Fruit fly (Drosophila melanogaster) whole organism, prepupa: ENCODE data around the gene Iyd.

Experiments used
- Blimp-1 ChIP-seq: fragments of 200-800 bp; sonication (Bioruptor generic); optimal IDR thresholded peaks from 3 replicates; lab custom pipeline; 2017; ENCODE audit warnings: missing biosample characterization, missing genetic modification characterization, mild to moderate bottlenecking, moderate library complexity, missing genetic modification reagents
- CG10631 ChIP-seq: fragments of 200-800 bp; sonication (Bioruptor generic); optimal IDR thresholded peaks from 2 replicates; lab custom pipeline; 2016; ENCODE audit warnings: missing biosample characterization, missing genetic modification characterization
- CG10669 ChIP-seq: fragments of 200-800 bp; sonication (Bioruptor generic); optimal IDR thresholded peaks from 3 replicates; lab custom pipeline; 2018; ENCODE audit warnings: missing biosample characterization, mild to moderate bottlenecking, missing genetic modification characterization, moderate library complexity
- CG11762 ChIP-seq: fragments of 200-800 bp; sonication (Bioruptor generic); optimal IDR thresholded peaks from 3 replicates; lab custom pipeline; 2016; ENCODE audit warnings: missing biosample characterization, missing genetic modification characterization; ENCODE audit not compliant: insufficient read depth
- CG11902 ChIP-seq: fragments of 200-800 bp; sonication (Bioruptor generic); optimal IDR thresholded peaks from 3 replicates; lab custom pipeline; 2016; ENCODE audit warnings: missing biosample characterization, missing genetic modification characterization
- CG15336 ChIP-seq: fragments of 200-800 bp; sonication (Bioruptor generic); IDR thresholded peaks from 2 replicates; pipeline ENCODE4 v1.3.6; 2022; ENCODE audit warnings: missing biosample characterization, missing genetic modification characterization
- CG16779 ChIP-seq: fragments of 200-800 bp; sonication (Bioruptor generic); optimal IDR thresholded peaks from 3 replicates; lab custom pipeline; 2017; ENCODE audit warnings: missing biosample characterization, mild to moderate bottlenecking, missing genetic modification characterization
- CG3032 ChIP-seq: fragments of 200-800 bp; optimal IDR thresholded peaks from 2 replicates; lab custom pipeline; 2019; ENCODE audit warnings: missing biosample characterization, mild to moderate bottlenecking, missing genetic modification characterization, moderate library complexity
- CG31627 ChIP-seq: fragments of 200-800 bp; sonication (Bioruptor generic); optimal IDR thresholded peaks from 3 replicates; lab custom pipeline; 2016; ENCODE audit warnings: missing biosample characterization, missing genetic modification characterization
- CG32006 ChIP-seq: fragments of 200-800 bp; sonication (Bioruptor generic); optimal IDR thresholded peaks from 3 replicates; lab custom pipeline; 2017; ENCODE audit warnings: missing biosample characterization, mild to moderate bottlenecking, missing genetic modification characterization
- CG34406 ChIP-seq: fragments of 200-800 bp; sonication (Bioruptor generic); optimal IDR thresholded peaks from 3 replicates; lab custom pipeline; 2016; ENCODE audit warnings: missing biosample characterization, missing genetic modification characterization
- CG3919 ChIP-seq: fragments of 200-800 bp; sonication (Bioruptor generic); optimal IDR thresholded peaks from 3 replicates; lab custom pipeline; 2016; ENCODE audit warnings: missing biosample characterization, missing genetic modification characterization
- CG4318 ChIP-seq: fragments of 200-800 bp; sonication (Bioruptor generic); optimal IDR thresholded peaks from 3 replicates; lab custom pipeline; 2017; ENCODE audit warnings: missing biosample characterization, mild to moderate bottlenecking, missing genetic modification characterization
- CG6163 ChIP-seq: fragments of 200-800 bp; sonication (Bioruptor generic); IDR thresholded peaks from 3 replicates; pipeline ENCODE4 v1.3.6; 2022; ENCODE audit warnings: missing biosample characterization, missing genetic modification characterization
- CG6276 ChIP-seq: fragments of 200-800 bp; sonication (Bioruptor generic); optimal IDR thresholded peaks from 2 replicates; lab custom pipeline; 2017; ENCODE audit warnings: missing biosample characterization, mild to moderate bottlenecking, missing genetic modification characterization
- CG6792 ChIP-seq: fragments of 200-800 bp; sonication (Bioruptor generic); optimal IDR thresholded peaks from 3 replicates; lab custom pipeline; 2016; ENCODE audit warnings: missing biosample characterization, missing genetic modification characterization
- CG6854 ChIP-seq: fragments of 200-800 bp; sonication (Bioruptor generic); optimal IDR thresholded peaks from 2 replicates; lab custom pipeline; 2017; ENCODE audit warnings: missing biosample characterization, mild to moderate bottlenecking, missing genetic modification characterization
- CG8119 ChIP-seq: fragments of 200-800 bp; sonication (Bioruptor generic); IDR thresholded peaks from 3 replicates; pipeline ENCODE4 v1.3.6; 2022; ENCODE audit warnings: missing biosample characterization, missing genetic modification characterization
- CG8319 ChIP-seq: fragments of 200-800 bp; sonication (Bioruptor generic); optimal IDR thresholded peaks from 3 replicates; lab custom pipeline; 2016; ENCODE audit warnings: missing biosample characterization, missing genetic modification characterization
- CG8632 ChIP-seq: fragments of 200-800 bp; sonication (Bioruptor generic); optimal IDR thresholded peaks from 3 replicates; lab custom pipeline; 2016; ENCODE audit warnings: missing biosample characterization, missing genetic modification characterization
- Eip75B ChIP-seq: fragments of 200-800 bp; sonication (Bioruptor generic); optimal IDR thresholded peaks from 3 replicates; lab custom pipeline; 2016; ENCODE audit warnings: missing biosample characterization, missing genetic modification characterization
- Eip78C ChIP-seq: fragments of 200-800 bp; sonication (Bioruptor generic); peaks from one replicate; lab custom pipeline; 2016; ENCODE audit warnings: missing biosample characterization, missing genetic modification characterization
- Eip93F ChIP-seq: fragments of 200-800 bp; sonication (Bioruptor generic); optimal IDR thresholded peaks from 2 replicates; lab custom pipeline; 2016; ENCODE audit warnings: missing biosample characterization, mild to moderate bottlenecking, missing genetic modification characterization
- Ets21C ChIP-seq: fragments of 200-800 bp; sonication (Bioruptor generic); optimal IDR thresholded peaks from 3 replicates; lab custom pipeline; 2016; ENCODE audit warnings: missing biosample characterization, missing genetic modification characterization
- Ets96B ChIP-seq: fragments of 200-800 bp; optimal IDR thresholded peaks from 2 replicates; lab custom pipeline; 2019; ENCODE audit warnings: missing biosample characterization, mild to moderate bottlenecking, missing genetic modification characterization, moderate library complexity
- Gug ChIP-seq: fragments of 200-800 bp; sonication (Bioruptor generic); IDR thresholded peaks from 2 replicates; pipeline ENCODE4 v1.3.6; 2022; ENCODE audit warnings: missing biosample characterization, missing genetic modification characterization
- Hr38 ChIP-seq: sonication (Bioruptor generic); optimal IDR thresholded peaks from 2 replicates; lab custom pipeline; 2016; ENCODE audit warnings: missing biosample characterization, missing genetic modification characterization
- Hr39 ChIP-seq: fragments of 200-800 bp; sonication (Bioruptor generic); optimal IDR thresholded peaks from 2 replicates; lab custom pipeline; 2016; ENCODE audit warnings: missing biosample characterization, missing genetic modification characterization
- Hr4 ChIP-seq: fragments of 200-800 bp; sonication (Bioruptor generic); optimal IDR thresholded peaks from 3 replicates; lab custom pipeline; 2016; ENCODE audit warnings: missing biosample characterization, missing genetic modification characterization
- Lpt ChIP-seq: fragments of 200-800 bp; sonication (Bioruptor generic); optimal IDR thresholded peaks from 3 replicates; lab custom pipeline; 2016; ENCODE audit warnings: missing biosample characterization, missing genetic modification characterization
- Met ChIP-seq: fragments of 200-800 bp; sonication (Bioruptor generic); optimal IDR thresholded peaks from 3 replicates; lab custom pipeline; 2016; ENCODE audit warnings: missing biosample characterization, missing genetic modification characterization
- OdsH ChIP-seq: fragments of 200-800 bp; sonication (Bioruptor generic); optimal IDR thresholded peaks from 3 replicates; lab custom pipeline; 2016; ENCODE audit warnings: missing biosample characterization, missing genetic modification characterization
- Smox ChIP-seq: fragments of 200-800 bp; sonication (Bioruptor generic); optimal IDR thresholded peaks from 3 replicates; lab custom pipeline; 2016; ENCODE audit warnings: missing biosample characterization, missing genetic modification characterization
- Sox102F ChIP-seq: fragments of 200-800 bp; sonication (Bioruptor generic); optimal IDR thresholded peaks from 2 replicates; lab custom pipeline; 2016; ENCODE audit warnings: missing biosample characterization, mild to moderate bottlenecking, missing genetic modification characterization
- Sox14 ChIP-seq: fragments of 200-800 bp; sonication (Bioruptor generic); optimal IDR thresholded peaks from 3 replicates; lab custom pipeline; 2016; ENCODE audit warnings: missing biosample characterization, missing genetic modification characterization
- achi ChIP-seq: fragments of 200-800 bp; sonication (Bioruptor generic); optimal IDR thresholded peaks from 3 replicates; lab custom pipeline; 2016; ENCODE audit warnings: missing biosample characterization, missing genetic modification characterization
- acj6 ChIP-seq: fragments of 200-800 bp; sonication (Bioruptor generic); optimal IDR thresholded peaks from 3 replicates; lab custom pipeline; 2016; ENCODE audit warnings: missing biosample characterization, missing genetic modification characterization
- dac ChIP-seq: fragments of 200-800 bp; sonication (Bioruptor generic); optimal IDR thresholded peaks from 2 replicates; lab custom pipeline; 2017; ENCODE audit warnings: missing biosample characterization, mild to moderate bottlenecking, missing genetic modification characterization
- dsx ChIP-seq: fragments of 200-800 bp; optimal IDR thresholded peaks from 3 replicates; lab custom pipeline; 2019; ENCODE audit warnings: missing biosample characterization, mild to moderate bottlenecking, missing genetic modification characterization, moderate library complexity; ENCODE audit not compliant: poor library complexity, severe bottlenecking
- eg ChIP-seq: fragments of 200-800 bp; sonication (Bioruptor generic); IDR thresholded peaks from 3 replicates; pipeline ENCODE4 v1.3.6; 2022; ENCODE audit warnings: missing biosample characterization, missing genetic modification characterization
- fd59A ChIP-seq: fragments of 200-800 bp; sonication (Bioruptor generic); optimal IDR thresholded peaks from 2 replicates; lab custom pipeline; 2017; ENCODE audit warnings: missing biosample characterization, mild to moderate bottlenecking, missing genetic modification characterization, missing genetic modification reagents
- fkh ChIP-seq: fragments of 200-800 bp; sonication (Bioruptor generic); optimal IDR thresholded peaks from 3 replicates; lab custom pipeline; 2017; ENCODE audit warnings: missing biosample characterization, mild to moderate bottlenecking, missing genetic modification characterization, moderate library complexity
- lz ChIP-seq: fragments of 200-800 bp; sonication (Bioruptor generic); optimal IDR thresholded peaks from 3 replicates; lab custom pipeline; 2016; ENCODE audit warnings: missing biosample characterization, missing genetic modification characterization
- net ChIP-seq: fragments of 200-800 bp; sonication (Bioruptor generic); optimal IDR thresholded peaks from 3 replicates; lab custom pipeline; 2016; ENCODE audit warnings: missing biosample characterization, missing genetic modification characterization
- pdm3 ChIP-seq: fragments of 200-800 bp; sonication (Bioruptor generic); optimal IDR thresholded peaks from 3 replicates; lab custom pipeline; 2016; ENCODE audit warnings: missing biosample characterization, missing genetic modification characterization
- salr ChIP-seq, 2 experiments: fragments of 200-800 bp; sonication (Bioruptor generic); optimal IDR thresholded peaks; 3 replicates each; lab custom pipeline; 2016 to 2018; ENCODE audit warnings: missing biosample characterization in 2 of 2, missing genetic modification characterization in 2 of 2, mild to moderate bottlenecking in 1 of 2
- svp ChIP-seq: fragments of 200-800 bp; sonication (Bioruptor generic); peaks from one replicate; lab custom pipeline; 2016; ENCODE audit warnings: missing biosample characterization, missing genetic modification characterization
- topi ChIP-seq: fragments of 200-800 bp; sonication (Bioruptor generic); optimal IDR thresholded peaks from 3 replicates; lab custom pipeline; 2016; ENCODE audit warnings: missing biosample characterization, missing genetic modification characterization

Iyd gene

dm6 chr3L:11051271-11051670 is 44.8 kb downstream of the Iyd start, which contains the start of gene CG43693:
CG43693 (minus strand) TSS chr3L:11051371.
- TF ChIP-seq CG6854 (no peak), salr (GFP tag; optimal IDR thresholded peaks at IDR 0.05; lab: Kevin White, UChicago) (no peak), CG11762 (GFP tag; lab: Kevin White, UChicago) (no peak), fkh (no peak), Eip93F (GFP tag; lab: Kevin White, UChicago) (no peak), svp (no peak), CG34406 (GFP tag; lab: Kevin White, UChicago) (no peak)

- TF ChIP-seq lz (GFP tag; lab: Kevin White, UChicago) (no peak), fd59A (GFP tag; lab: Kevin White, UChicago) (no peak), fkh (peak; percentile 79)
These were observed 46.6 kb downstream of the Iyd start for dm6 chr3L:11049414-11049813.

- peak; percentile 70 for TF ChIP-seq topi (GFP tag; lab: Kevin White, UChicago)
- no peak for TF ChIP-seq dac (GFP tag; lab: Kevin White, UChicago)
- peak; percentile 45 for TF ChIP-seq Sox102F
- peak; percentile 31 for TF ChIP-seq Hr4
- peak; percentile 46 for TF ChIP-seq net (GFP tag; lab: Kevin White, UChicago)
- TF ChIP-seq CG32006 (GFP tag; lab: Kevin White, UChicago): peak; percentile 30
- peak; percentile 37 for TF ChIP-seq Smox (GFP tag; lab: Kevin White, UChicago)
- no peak for TF ChIP-seq CG8119 (GFP tag; lab: Robert Waterston, UW)
- TF ChIP-seq CG4318 (GFP tag; lab: Kevin White, UChicago): no peak
- TF ChIP-seq Sox14 (GFP tag; lab: Kevin White, UChicago): peak; percentile 60
- no peak for TF ChIP-seq CG6276 (GFP tag; lab: Kevin White, UChicago)
- peak; percentile 55 for TF ChIP-seq CG34406 (GFP tag; lab: Kevin White, UChicago)
- TF ChIP-seq eg: peak; percentile 62
- no peak for TF ChIP-seq fd59A (GFP tag; lab: Kevin White, UChicago)
- peak; percentile 23 for TF ChIP-seq CG8319 (GFP tag; lab: Kevin White, UChicago)
- no peak for TF ChIP-seq dsx
- peak; percentile 53 for TF ChIP-seq CG6854
- no peak for TF ChIP-seq Hr38 (GFP tag; lab: Kevin White, UChicago)
- peak; percentile 37 for TF ChIP-seq CG10669 (GFP tag; lab: Kevin White, UChicago)
- no peak for TF ChIP-seq Lpt (GFP tag; lab: Kevin White, UChicago)
- peak; percentile 4 for TF ChIP-seq achi (GFP tag; lab: Kevin White, UChicago)
- peak; percentile 69 for TF ChIP-seq pdm3 (GFP tag; lab: Kevin White, UChicago)
- peak; percentile 50 for TF ChIP-seq OdsH
- TF ChIP-seq salr (GFP tag; optimal IDR thresholded peaks at IDR 0.05; lab: Kevin White, UChicago): peak in 1 of 2 experiments; percentile 55
- TF ChIP-seq Eip75B: peak; percentile 64
- TF ChIP-seq Ets96B (tag; lab: Kevin White, UChicago): no peak
- no peak for TF ChIP-seq CG16779
- TF ChIP-seq CG10631 (GFP tag; lab: Kevin White, UChicago): no peak
- peak; percentile 81 for TF ChIP-seq CG31627 (GFP tag; lab: Kevin White, UChicago)
- peak; percentile 62 for TF ChIP-seq CG6792
- peak; percentile 81 for TF ChIP-seq Eip78C (GFP tag; lab: Kevin White, UChicago)
- peak; percentile 59 for TF ChIP-seq acj6
- TF ChIP-seq svp: no peak
- TF ChIP-seq CG3032 (tag; lab: Kevin White, UChicago): peak; percentile 38
- TF ChIP-seq Ets21C: peak; percentile 32
- TF ChIP-seq CG8632 (GFP tag; lab: Kevin White, UChicago): no peak
- no peak for TF ChIP-seq CG15336 (GFP tag; lab: Robert Waterston, UW)
- TF ChIP-seq Blimp-1 (GFP tag; lab: Kevin White, UChicago): no peak
- TF ChIP-seq CG6163: no peak
- TF ChIP-seq CG11902 (GFP tag; lab: Kevin White, UChicago): peak; percentile 49
- TF ChIP-seq Hr39 (GFP tag; lab: Kevin White, UChicago): peak; percentile 76
- peak; percentile 67 for TF ChIP-seq Met (GFP tag; lab: Kevin White, UChicago)
- no peak for TF ChIP-seq Gug
- peak; percentile 71 for TF ChIP-seq CG3919 (GFP tag; lab: Kevin White, UChicago)
These were observed 48.2 kb downstream of the Iyd start for dm6 chr3L:11047877-11048276.
